Fruit fly (Drosophila melanogaster) whole organism, embryonic: ENCODE data around the gene Atf3.

Experiments used
- Ada2b ChIP-seq: fragments of 200-800 bp; sonication (Bioruptor generic); IDR thresholded peaks from 2 replicates; pipeline ENCODE4 v1.3.6; 2022; ENCODE audit warnings: missing biosample characterization, missing genetic modification characterization
- CG34224 ChIP-seq: fragments of 200-800 bp; sonication (Bioruptor generic); IDR thresholded peaks from 3 replicates; pipeline ENCODE4 v1.3.6; 2022; ENCODE audit warnings: missing biosample characterization, missing genetic modification characterization; ENCODE audit not compliant: partially characterized antibody
- CG7745 ChIP-seq: fragments of 200-800 bp; sonication (Bioruptor generic); optimal IDR thresholded peaks from 2 replicates; lab custom pipeline; 2018; ENCODE audit warnings: missing biosample characterization, mild to moderate bottlenecking, missing genetic modification characterization, moderate library complexity
- CG8089 ChIP-seq: fragments of 200-800 bp; sonication (Bioruptor generic); optimal IDR thresholded peaks from 3 replicates; lab custom pipeline; 2016; ENCODE audit warnings: missing biosample characterization, missing genetic modification characterization
- CrebB ChIP-seq: fragments of 200-800 bp; sonication (Bioruptor generic); optimal IDR thresholded peaks from 3 replicates; lab custom pipeline; 2018; ENCODE audit warnings: missing biosample characterization, mild to moderate bottlenecking, missing genetic modification characterization
- Fer1 ChIP-seq: fragments of 200-800 bp; sonication (Bioruptor generic); optimal IDR thresholded peaks from 2 replicates; lab custom pipeline; 2017; ENCODE audit warnings: missing biosample characterization, mild to moderate bottlenecking, missing genetic modification characterization
- aop ChIP-seq: fragments of 200-800 bp; sonication (Bioruptor generic); IDR thresholded peaks from 2 replicates; pipeline ENCODE4 v1.3.6; 2022; ENCODE audit warnings: missing biosample characterization, missing genetic modification characterization
- caup ChIP-seq: fragments of 200-800 bp; sonication (Bioruptor generic); optimal IDR thresholded peaks from 3 replicates; lab custom pipeline; 2017; ENCODE audit warnings: missing biosample characterization, mild to moderate bottlenecking, missing genetic modification characterization, moderate library complexity; ENCODE audit not compliant: severe bottlenecking
- slou ChIP-seq: fragments of 200-800 bp; sonication (Bioruptor generic); optimal IDR thresholded peaks from 3 replicates; lab custom pipeline; 2016; ENCODE audit warnings: missing biosample characterization, missing genetic modification characterization
- sqz ChIP-seq: fragments of 200-800 bp; sonication (Bioruptor generic); optimal IDR thresholded peaks from 3 replicates; lab custom pipeline; 2018; ENCODE audit warnings: missing biosample characterization, mild to moderate bottlenecking, missing genetic modification characterization

DNA sequence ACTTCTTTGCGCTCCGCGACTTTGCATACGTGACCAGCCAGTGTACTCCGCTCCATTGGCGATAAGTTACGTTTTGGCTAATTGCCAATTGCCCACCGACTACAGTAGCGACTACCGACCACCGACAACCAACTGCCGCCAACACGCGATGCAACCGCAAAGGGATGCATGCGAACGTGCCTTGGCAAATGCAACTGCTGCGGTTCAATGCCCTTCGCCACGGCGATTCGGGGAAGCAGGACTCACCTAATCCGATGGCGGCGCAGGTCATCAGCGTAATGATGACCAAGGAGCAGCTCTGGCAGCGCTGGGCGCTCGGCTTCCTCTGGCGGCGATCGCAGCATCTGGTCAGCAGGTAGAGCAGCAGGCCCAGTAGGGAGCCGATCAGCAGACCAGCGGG lies 49.2 kb downstream of the Atf3 start:
- TF ChIP-seq CG8089 (GFP tag; lab: Kevin White, UChicago): no peak
- no peak for TF ChIP-seq slou
- no peak for TF ChIP-seq Fer1 (GFP tag; lab: Kevin White, UChicago)
- no peak for TF ChIP-seq sqz (GFP tag; lab: Kevin White, UChicago)
- no peak for TF ChIP-seq CrebB (tag; lab: Kevin White, UChicago)
- TF ChIP-seq caup (GFP tag; lab: Kevin White, UChicago): no peak
- no peak for TF ChIP-seq CG34224 (GFP tag; lab: Robert Waterston, UW)
- no peak for TF ChIP-seq Ada2b (GFP tag; lab: Robert Waterston, UW)
- no peak for TF ChIP-seq aop
- no peak for TF ChIP-seq CG7745 (tag; lab: Kevin White, UChicago)
